Worm (Caenorhabditis elegans): ENCODE data around the gene T07G12.2.
A peak's percentile ranks its signal among the peaks of the same experiment; 100 is the strongest.

T07G12.2 gene

ce11 chrIV:10511432-10511831, 19.1 kb upstream of the T07G12.2 start (continued):
- TF ChIP-seq madf-10 (tag; optimal IDR thresholded peaks at IDR 0.05) (peak; percentile 51), ama-1 (optimal IDR thresholded peaks at IDR 0.05) (no peak), ama-1 (GFP tag; optimal IDR thresholded peaks at IDR 0.05) (no peak), ztf-18 (tag; optimal IDR thresholded peaks at IDR 0.05) (no peak), ets-4 (GFP tag; optimal IDR thresholded peaks at IDR 0.05) (peak; percentile 39), nfyb-1 (GFP tag; IDR thresholded peaks at IDR 0.05) (no peak), cebp-2 (GFP tag; IDR thresholded peaks at IDR 0.05) (no peak), ccch-3 (GFP tag; optimal IDR thresholded peaks at IDR 0.05) (no peak), nhr-120 (GFP tag; IDR thresholded peaks at IDR 0.05) (no peak), T26A5.8 (tag; optimal IDR thresholded peaks at IDR 0.05) (no peak), atf-7 (tag; optimal IDR thresholded peaks at IDR 0.05) (peak; percentile 97), B0336.3 (GFP tag; IDR thresholded peaks at IDR 0.05) (peak; percentile 56), tbx-9 (tag; optimal IDR thresholded peaks at IDR 0.05; ENCODE audit: borderline replicate concordance) (no peak), C17E4.6 (GFP tag; IDR thresholded peaks at IDR 0.05) (no peak), ceh-79 (tag; optimal IDR thresholded peaks at IDR 0.05) (no peak), hrde-1 (tag; optimal IDR thresholded peaks at IDR 0.05; ENCODE audit: borderline replicate concordance) (no peak), efl-1 (GFP tag; optimal IDR thresholded peaks at IDR 0.05) (no peak), xnd-1 (tag; optimal IDR thresholded peaks at IDR 0.05) (no peak), nhr-80 (tag; optimal IDR thresholded peaks at IDR 0.05) (peak; percentile 77), aptf-3 (GFP tag; IDR thresholded peaks at IDR 0.05) (no peak), hlh-26 (GFP tag; conservative IDR thresholded peaks at IDR 0.05) (no peak), pbrm-1 (GFP tag; IDR thresholded peaks at IDR 0.05) (no peak), nhr-90 (tag; optimal IDR thresholded peaks at IDR 0.05) (peak; percentile 13), let-526 (GFP tag; IDR thresholded peaks at IDR 0.05) (no peak), F22D6.2 (tag; optimal IDR thresholded peaks at IDR 0.05) (no peak), ceh-91 (GFP tag; IDR thresholded peaks at IDR 0.05) (no peak), Y53G8AR.9 (GFP tag; conservative IDR thresholded peaks at IDR 0.05) (0 out of 2 replicates have a peak, but pooled peaks have one; percentile 37)

DNA sequence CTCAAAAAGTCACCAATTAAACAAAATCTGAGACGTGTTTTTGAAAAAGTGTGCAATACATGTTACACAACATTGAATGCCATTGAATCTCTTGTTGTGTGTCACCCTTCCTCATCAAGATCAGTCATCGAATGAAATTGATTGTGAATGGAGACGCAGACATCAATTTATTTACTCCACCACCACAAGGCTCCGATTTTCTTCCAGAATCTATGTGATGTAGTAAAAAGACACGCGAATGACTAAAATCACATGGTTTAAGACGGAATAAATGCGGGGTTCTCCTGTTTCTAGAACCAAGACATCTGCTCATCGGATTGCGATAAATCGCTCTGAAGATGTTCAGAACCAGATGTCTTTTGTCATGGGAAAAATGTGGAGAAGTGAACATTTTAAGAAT, 17.8 kb upstream of the T07G12.2 start:
- TF ChIP-seq F57A8.1 (GFP tag; optimal IDR thresholded peaks at IDR 0.05): no peak
- TF ChIP-seq nhr-90 (tag; optimal IDR thresholded peaks at IDR 0.05): no peak
- TF ChIP-seq bed-1 (GFP tag; IDR thresholded peaks at IDR 0.05): no peak
- no peak for TF ChIP-seq sea-2 (GFP tag; IDR thresholded peaks at IDR 0.05)
- no peak for TF ChIP-seq attf-6 (GFP tag; IDR thresholded peaks at IDR 0.05)
- TF ChIP-seq K12H6.12 (tag; optimal IDR thresholded peaks at IDR 0.05): no peak
- TF ChIP-seq aptf-2 (GFP tag; conservative IDR thresholded peaks at IDR 0.05): no peak
- no peak for TF ChIP-seq akir-1 (GFP tag; optimal IDR thresholded peaks at IDR 0.05)
- no peak for TF ChIP-seq ztf-22 (GFP tag; optimal IDR thresholded peaks at IDR 0.05)
- TF ChIP-seq F39B2.1 (GFP tag; IDR thresholded peaks at IDR 0.05): no peak
- TF ChIP-seq F10E7.11 (tag; optimal IDR thresholded peaks at IDR 0.05): no peak
- TF ChIP-seq ceh-79 (tag; optimal IDR thresholded peaks at IDR 0.05): no peak

ce11 chrIV:10513266-10513665, 17.2 kb upstream of the T07G12.2 start:
- no peak for TF ChIP-seq nfyb-1 (GFP tag; IDR thresholded peaks at IDR 0.05)
- no peak for TF ChIP-seq Y67H2A.10 (GFP tag; conservative IDR thresholded peaks at IDR 0.05)
- peak; percentile 56 for TF ChIP-seq unc-62 (GFP tag; optimal IDR thresholded peaks at IDR 0.05)
- no peak for TF ChIP-seq attf-5 (GFP tag; optimal IDR thresholded peaks at IDR 0.05)
- no peak for TF ChIP-seq gei-17 (GFP tag; optimal IDR thresholded peaks at IDR 0.05)
- no peak for TF ChIP-seq cebp-1 (GFP tag; IDR thresholded peaks at IDR 0.05)
- TF ChIP-seq cebp-1 (tag; optimal IDR thresholded peaks at IDR 0.05): peak; percentile 57
- peak; percentile 57 for TF ChIP-seq nhr-80 (tag; optimal IDR thresholded peaks at IDR 0.05)
